Worm (Caenorhabditis elegans): Measurements from ENCODE around the gene irld-18.

DNA sequence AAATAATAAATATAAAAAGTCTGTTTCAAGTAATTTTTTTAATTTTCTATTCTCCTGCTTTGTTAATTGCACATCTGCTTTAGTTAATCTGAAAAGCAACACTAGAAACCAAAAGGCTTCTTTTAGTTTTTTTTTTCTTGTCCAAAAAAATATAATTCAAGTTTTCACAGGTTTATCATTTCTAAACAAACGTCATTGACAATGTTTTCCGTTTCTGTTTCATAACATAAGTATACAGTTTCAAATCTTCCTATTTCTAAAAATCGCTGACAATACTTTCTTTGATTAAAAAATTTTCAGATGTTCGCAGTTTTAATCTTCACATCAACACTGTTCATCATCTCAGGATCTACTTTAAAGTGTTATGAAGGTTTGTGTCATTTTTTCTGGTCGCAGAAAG lies 15.8 kb downstream of the irld-18 start, which contains the start of gene Y57G11B.2:
- TF ChIP-seq hlh-17 (GFP tag; optimal IDR thresholded peaks at IDR 0.05; ENCODE audit: borderline replicate concordance) (no peak), ama-1 (optimal IDR thresholded peaks at IDR 0.05) (no peak), nhr-90 (tag; optimal IDR thresholded peaks at IDR 0.05; ENCODE audit: poor library complexity) (no peak), fos-1 (tag; optimal IDR thresholded peaks at IDR 0.05) (no peak), egl-27 (tag; optimal IDR thresholded peaks at IDR 0.05) (no peak)
